Fruit fly (Drosophila melanogaster) whole organism, prepupa: ENCODE data around the gene CG7829.

Experiments
- Blimp-1 ChIP-seq: fragments of 200-800 bp; sonication (Bioruptor generic); optimal IDR thresholded peaks from 3 replicates; lab custom pipeline; 2017; ENCODE audit warnings: missing biosample characterization, missing genetic modification characterization, mild to moderate bottlenecking, moderate library complexity, missing genetic modification reagents
- CG10631 ChIP-seq: fragments of 200-800 bp; sonication (Bioruptor generic); optimal IDR thresholded peaks from 2 replicates; lab custom pipeline; 2016; ENCODE audit warnings: missing biosample characterization, missing genetic modification characterization
- CG11294 ChIP-seq: fragments of 200-800 bp; sonication (Bioruptor generic); IDR thresholded peaks from 2 replicates; pipeline ENCODE4 v1.3.6; 2022; ENCODE audit warnings: missing biosample characterization, missing genetic modification characterization
- CG11762 ChIP-seq: fragments of 200-800 bp; sonication (Bioruptor generic); optimal IDR thresholded peaks from 3 replicates; lab custom pipeline; 2016; ENCODE audit warnings: missing biosample characterization, missing genetic modification characterization; ENCODE audit not compliant: insufficient read depth
- CG11902 ChIP-seq: fragments of 200-800 bp; sonication (Bioruptor generic); optimal IDR thresholded peaks from 3 replicates; lab custom pipeline; 2016; ENCODE audit warnings: missing biosample characterization, missing genetic modification characterization
- CG16779 ChIP-seq: fragments of 200-800 bp; sonication (Bioruptor generic); optimal IDR thresholded peaks from 3 replicates; lab custom pipeline; 2017; ENCODE audit warnings: missing biosample characterization, mild to moderate bottlenecking, missing genetic modification characterization
- CG3032 ChIP-seq: fragments of 200-800 bp; optimal IDR thresholded peaks from 2 replicates; lab custom pipeline; 2019; ENCODE audit warnings: missing biosample characterization, mild to moderate bottlenecking, missing genetic modification characterization, moderate library complexity
- CG31627 ChIP-seq: fragments of 200-800 bp; sonication (Bioruptor generic); optimal IDR thresholded peaks from 3 replicates; lab custom pipeline; 2016; ENCODE audit warnings: missing biosample characterization, missing genetic modification characterization
- CG32006 ChIP-seq: fragments of 200-800 bp; sonication (Bioruptor generic); optimal IDR thresholded peaks from 3 replicates; lab custom pipeline; 2017; ENCODE audit warnings: missing biosample characterization, mild to moderate bottlenecking, missing genetic modification characterization
- CG34406 ChIP-seq: fragments of 200-800 bp; sonication (Bioruptor generic); optimal IDR thresholded peaks from 3 replicates; lab custom pipeline; 2016; ENCODE audit warnings: missing biosample characterization, missing genetic modification characterization
- CG3919 ChIP-seq: fragments of 200-800 bp; sonication (Bioruptor generic); optimal IDR thresholded peaks from 3 replicates; lab custom pipeline; 2016; ENCODE audit warnings: missing biosample characterization, missing genetic modification characterization
- CG4318 ChIP-seq: fragments of 200-800 bp; sonication (Bioruptor generic); optimal IDR thresholded peaks from 3 replicates; lab custom pipeline; 2017; ENCODE audit warnings: missing biosample characterization, mild to moderate bottlenecking, missing genetic modification characterization
- CG6163 ChIP-seq: fragments of 200-800 bp; sonication (Bioruptor generic); IDR thresholded peaks from 3 replicates; pipeline ENCODE4 v1.3.6; 2022; ENCODE audit warnings: missing biosample characterization, missing genetic modification characterization
- CG6854 ChIP-seq: fragments of 200-800 bp; sonication (Bioruptor generic); optimal IDR thresholded peaks from 2 replicates; lab custom pipeline; 2017; ENCODE audit warnings: missing biosample characterization, mild to moderate bottlenecking, missing genetic modification characterization
- CG7368 ChIP-seq: fragments of 200-800 bp; sonication (Bioruptor generic); optimal IDR thresholded peaks from 3 replicates; lab custom pipeline; 2016; ENCODE audit warnings: missing biosample characterization, missing genetic modification characterization
- CG8119 ChIP-seq: fragments of 200-800 bp; sonication (Bioruptor generic); IDR thresholded peaks from 3 replicates; pipeline ENCODE4 v1.3.6; 2022; ENCODE audit warnings: missing biosample characterization, missing genetic modification characterization
- CG8632 ChIP-seq: fragments of 200-800 bp; sonication (Bioruptor generic); optimal IDR thresholded peaks from 3 replicates; lab custom pipeline; 2016; ENCODE audit warnings: missing biosample characterization, missing genetic modification characterization
- CG9139 ChIP-seq: fragments of 200-800 bp; sonication (Bioruptor generic); optimal IDR thresholded peaks from 3 replicates; lab custom pipeline; 2017; ENCODE audit warnings: missing biosample characterization, mild to moderate bottlenecking, missing genetic modification characterization
- Eip75B ChIP-seq: fragments of 200-800 bp; sonication (Bioruptor generic); optimal IDR thresholded peaks from 3 replicates; lab custom pipeline; 2016; ENCODE audit warnings: missing biosample characterization, missing genetic modification characterization
- Eip78C ChIP-seq: fragments of 200-800 bp; sonication (Bioruptor generic); peaks from one replicate; lab custom pipeline; 2016; ENCODE audit warnings: missing biosample characterization, missing genetic modification characterization
- Eip93F ChIP-seq: fragments of 200-800 bp; sonication (Bioruptor generic); optimal IDR thresholded peaks from 2 replicates; lab custom pipeline; 2016; ENCODE audit warnings: missing biosample characterization, mild to moderate bottlenecking, missing genetic modification characterization
- Ets21C ChIP-seq: fragments of 200-800 bp; sonication (Bioruptor generic); optimal IDR thresholded peaks from 3 replicates; lab custom pipeline; 2016; ENCODE audit warnings: missing biosample characterization, missing genetic modification characterization
- Ets96B ChIP-seq: fragments of 200-800 bp; optimal IDR thresholded peaks from 2 replicates; lab custom pipeline; 2019; ENCODE audit warnings: missing biosample characterization, mild to moderate bottlenecking, missing genetic modification characterization, moderate library complexity
- Hr38 ChIP-seq: sonication (Bioruptor generic); optimal IDR thresholded peaks from 2 replicates; lab custom pipeline; 2016; ENCODE audit warnings: missing biosample characterization, missing genetic modification characterization
- Hr39 ChIP-seq: fragments of 200-800 bp; sonication (Bioruptor generic); optimal IDR thresholded peaks from 2 replicates; lab custom pipeline; 2016; ENCODE audit warnings: missing biosample characterization, missing genetic modification characterization
- Hr4 ChIP-seq: fragments of 200-800 bp; sonication (Bioruptor generic); optimal IDR thresholded peaks from 3 replicates; lab custom pipeline; 2016; ENCODE audit warnings: missing biosample characterization, missing genetic modification characterization
- OdsH ChIP-seq: fragments of 200-800 bp; sonication (Bioruptor generic); optimal IDR thresholded peaks from 3 replicates; lab custom pipeline; 2016; ENCODE audit warnings: missing biosample characterization, missing genetic modification characterization
- Smox ChIP-seq: fragments of 200-800 bp; sonication (Bioruptor generic); optimal IDR thresholded peaks from 3 replicates; lab custom pipeline; 2016; ENCODE audit warnings: missing biosample characterization, missing genetic modification characterization
- Sox102F ChIP-seq: fragments of 200-800 bp; sonication (Bioruptor generic); optimal IDR thresholded peaks from 2 replicates; lab custom pipeline; 2016; ENCODE audit warnings: missing biosample characterization, mild to moderate bottlenecking, missing genetic modification characterization
- Sox14 ChIP-seq: fragments of 200-800 bp; sonication (Bioruptor generic); optimal IDR thresholded peaks from 3 replicates; lab custom pipeline; 2016; ENCODE audit warnings: missing biosample characterization, missing genetic modification characterization
- Sox15 ChIP-seq: fragments of 200-800 bp; sonication (Bioruptor generic); optimal IDR thresholded peaks from 3 replicates; lab custom pipeline; 2016; ENCODE audit warnings: missing biosample characterization, missing genetic modification characterization
- achi ChIP-seq: fragments of 200-800 bp; sonication (Bioruptor generic); optimal IDR thresholded peaks from 3 replicates; lab custom pipeline; 2016; ENCODE audit warnings: missing biosample characterization, missing genetic modification characterization
- acj6 ChIP-seq: fragments of 200-800 bp; sonication (Bioruptor generic); optimal IDR thresholded peaks from 3 replicates; lab custom pipeline; 2016; ENCODE audit warnings: missing biosample characterization, missing genetic modification characterization
- dac ChIP-seq: fragments of 200-800 bp; sonication (Bioruptor generic); optimal IDR thresholded peaks from 2 replicates; lab custom pipeline; 2017; ENCODE audit warnings: missing biosample characterization, mild to moderate bottlenecking, missing genetic modification characterization
- dsx ChIP-seq: fragments of 200-800 bp; optimal IDR thresholded peaks from 3 replicates; lab custom pipeline; 2019; ENCODE audit warnings: missing biosample characterization, mild to moderate bottlenecking, missing genetic modification characterization, moderate library complexity; ENCODE audit not compliant: poor library complexity, severe bottlenecking
- eg ChIP-seq: fragments of 200-800 bp; sonication (Bioruptor generic); IDR thresholded peaks from 3 replicates; pipeline ENCODE4 v1.3.6; 2022; ENCODE audit warnings: missing biosample characterization, missing genetic modification characterization
- esn ChIP-seq: fragments of 200-800 bp; sonication (Bioruptor generic); optimal IDR thresholded peaks from 2 replicates; lab custom pipeline; 2016; ENCODE audit warnings: missing biosample characterization, mild to moderate bottlenecking, missing genetic modification characterization, moderate library complexity
- fd59A ChIP-seq: fragments of 200-800 bp; sonication (Bioruptor generic); optimal IDR thresholded peaks from 2 replicates; lab custom pipeline; 2017; ENCODE audit warnings: missing biosample characterization, mild to moderate bottlenecking, missing genetic modification characterization, missing genetic modification reagents
- fd85E ChIP-seq: fragments of 200-800 bp; sonication (Bioruptor generic); optimal IDR thresholded peaks from 3 replicates; lab custom pipeline; 2016; ENCODE audit warnings: missing biosample characterization, missing genetic modification characterization
- net ChIP-seq: fragments of 200-800 bp; sonication (Bioruptor generic); optimal IDR thresholded peaks from 3 replicates; lab custom pipeline; 2016; ENCODE audit warnings: missing biosample characterization, missing genetic modification characterization
- ss ChIP-seq, 2 experiments: fragments of 200-800 bp; sonication (Bioruptor generic); optimal IDR thresholded peaks; 2 replicates in 1 of 2; 3 replicates in 1 of 2; lab custom pipeline; 2017 to 2018; ENCODE audit warnings: mild to moderate bottlenecking in 2 of 2, missing biosample characterization in 2 of 2, missing genetic modification characterization in 2 of 2, moderate library complexity in 1 of 2
- svp ChIP-seq: fragments of 200-800 bp; sonication (Bioruptor generic); peaks from one replicate; lab custom pipeline; 2016; ENCODE audit warnings: missing biosample characterization, missing genetic modification characterization
- topi ChIP-seq: fragments of 200-800 bp; sonication (Bioruptor generic); optimal IDR thresholded peaks from 3 replicates; lab custom pipeline; 2016; ENCODE audit warnings: missing biosample characterization, missing genetic modification characterization
- vri ChIP-seq: fragments of 200-800 bp; sonication (Bioruptor generic); optimal IDR thresholded peaks from 3 replicates; lab custom pipeline; 2016; ENCODE audit warnings: missing biosample characterization, mild to moderate bottlenecking, missing genetic modification characterization

Gene CG7829

DNA sequence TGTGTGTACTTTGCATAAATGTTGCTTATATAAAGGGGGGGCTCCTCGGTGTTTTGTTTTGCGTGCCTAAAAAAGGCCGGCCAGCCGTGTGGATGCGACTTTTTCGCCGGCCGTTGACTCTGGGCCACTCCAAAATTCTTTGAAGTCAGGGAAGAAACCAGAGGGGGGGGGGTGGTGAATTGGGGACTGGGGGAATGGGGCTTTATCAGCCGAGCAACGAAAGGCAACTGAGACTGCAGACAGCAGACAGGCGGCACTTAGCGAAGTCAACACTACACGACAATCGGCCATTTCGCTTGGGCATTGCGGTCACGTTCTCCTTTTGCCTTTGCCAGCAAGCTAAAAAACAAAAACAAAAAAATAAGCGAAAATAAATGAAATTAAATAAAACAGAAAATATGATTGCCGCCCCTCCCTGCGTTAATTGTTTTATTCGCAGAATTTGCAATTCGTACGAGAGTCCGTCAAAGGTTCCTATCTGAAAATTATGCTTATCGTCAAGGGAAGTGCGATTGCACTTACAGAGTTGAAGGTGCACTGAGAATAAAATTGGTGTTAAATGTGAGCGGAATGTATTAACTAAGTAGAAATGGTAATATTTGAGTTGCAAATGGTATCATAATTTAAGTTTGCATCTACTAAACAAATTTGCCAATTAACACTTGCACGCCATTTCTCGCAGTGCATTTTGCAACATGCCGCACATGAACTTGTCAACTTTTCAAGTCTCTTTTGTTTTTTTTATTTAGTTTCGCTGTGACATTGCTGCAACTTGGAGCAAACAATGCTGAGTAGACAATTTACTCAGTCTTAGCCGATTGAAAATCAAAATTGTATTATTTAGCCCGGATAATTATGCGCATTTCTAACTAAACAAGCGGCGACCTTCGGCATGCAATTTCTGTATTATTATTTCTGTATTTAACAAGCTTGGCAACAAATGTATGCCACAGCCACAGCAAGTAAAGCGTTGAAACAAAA is 31.3 kb downstream of the CG7829 start (continued):
- TF ChIP-seq Sox15 (GFP tag; lab: Kevin White, UChicago): peak; percentile 20
- TF ChIP-seq eg: peak; percentile 69
- peak; percentile 82 for TF ChIP-seq CG11762
- peak; percentile 65 for TF ChIP-seq vri
- TF ChIP-seq CG31627 (GFP tag; lab: Kevin White, UChicago): peak; percentile 69
- peak; percentile 97 for TF ChIP-seq Eip78C (GFP tag; lab: Kevin White, UChicago)
- peak; percentile 65 for TF ChIP-seq Eip93F (GFP tag; lab: Kevin White, UChicago)
- TF ChIP-seq OdsH (GFP tag; lab: Kevin White, UChicago): peak; percentile 46
- peak; percentile 28 for TF ChIP-seq CG3032 (tag; lab: Kevin White, UChicago)
- no peak for TF ChIP-seq CG4318
- TF ChIP-seq achi (GFP tag; lab: Kevin White, UChicago): peak; percentile 77

DNA sequence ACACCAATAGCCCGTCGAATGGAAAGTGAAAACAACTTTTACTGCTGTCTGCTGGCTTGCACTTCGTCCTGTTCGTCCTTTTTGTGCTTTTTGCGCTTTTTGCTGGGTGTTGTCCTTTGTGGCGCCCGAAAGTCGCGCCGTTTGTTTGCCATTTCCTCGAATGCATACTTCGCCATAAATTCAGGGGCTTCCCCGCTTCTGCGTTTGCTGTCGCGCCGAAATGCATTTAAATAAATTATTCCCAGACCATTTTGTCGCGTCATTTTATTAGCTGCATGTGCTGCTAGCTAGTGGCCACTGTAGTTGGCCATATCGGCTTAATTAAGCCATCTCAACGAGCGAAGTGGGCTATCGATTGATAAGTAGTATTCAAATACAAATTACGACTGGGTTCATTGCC is 32.3 kb downstream of the CG7829 start:
- TF ChIP-seq CG8119 (GFP tag; lab: Robert Waterston, UW): no peak
- TF ChIP-seq Hr39: no peak
- no peak for TF ChIP-seq OdsH (GFP tag; lab: Kevin White, UChicago)
- no peak for TF ChIP-seq Sox102F
- no peak for TF ChIP-seq CG3919 (GFP tag; lab: Kevin White, UChicago)
- no peak for TF ChIP-seq vri
- TF ChIP-seq CG32006: no peak
- no peak for TF ChIP-seq CG6163 (GFP tag; lab: Robert Waterston, UW)
- TF ChIP-seq dsx (GFP tag; lab: Kevin White, UChicago): no peak
- no peak for TF ChIP-seq ss (GFP tag; optimal IDR thresholded peaks at IDR 0.05; lab: Kevin White, UChicago)
- no peak for TF ChIP-seq esn (GFP tag; lab: Kevin White, UChicago)
- no peak for TF ChIP-seq CG7368 (GFP tag; lab: Kevin White, UChicago)
- no peak for TF ChIP-seq fd85E (GFP tag; lab: Kevin White, UChicago)
- TF ChIP-seq CG11902: no peak

DNA sequence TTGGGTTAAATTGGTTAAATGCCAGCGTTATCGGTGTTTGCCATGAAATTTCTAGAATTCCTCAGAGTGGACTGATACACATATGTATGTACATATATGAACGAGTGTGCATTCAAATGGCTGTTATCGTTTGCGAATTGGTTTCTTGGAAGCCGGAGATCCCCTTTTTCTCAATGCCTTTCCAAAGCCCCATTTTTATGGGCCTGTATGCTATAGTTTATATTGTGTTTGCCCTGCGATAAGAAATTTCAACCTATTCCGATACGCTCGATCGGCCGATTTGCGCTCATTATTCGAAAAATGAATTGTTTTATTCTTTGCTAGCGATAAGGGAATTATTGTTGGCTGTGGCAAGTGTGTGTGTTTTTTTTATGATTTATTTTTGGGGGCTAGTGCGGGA is 34.4 kb downstream of the CG7829 start:
- TF ChIP-seq svp (GFP tag; lab: Kevin White, UChicago) (peak; percentile 53), Hr39 (no peak), Sox14 (GFP tag; lab: Kevin White, UChicago) (no peak)

DNA sequence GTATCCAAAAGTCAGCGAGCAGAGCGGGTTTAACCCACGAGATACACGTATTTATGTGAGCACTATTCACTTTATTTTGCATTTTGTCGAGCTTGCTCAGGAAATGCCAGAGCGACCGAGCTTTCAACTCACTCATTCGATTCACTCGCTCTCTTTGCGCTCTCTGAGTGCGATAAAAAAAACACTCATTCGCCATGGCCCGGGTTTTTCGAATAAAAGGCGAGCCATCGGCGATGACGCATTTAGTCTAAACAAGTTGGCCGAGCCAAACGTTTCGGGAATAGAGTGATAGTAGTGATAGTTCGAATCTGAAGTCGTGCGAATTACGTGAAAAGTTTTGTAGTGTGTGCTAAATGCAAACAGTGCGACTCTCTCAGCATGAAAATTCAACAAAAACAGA is 35.2 kb downstream of the CG7829 start:
- TF ChIP-seq CG16779 (tag; lab: Kevin White, UChicago) (peak; percentile 45), CG31627 (GFP tag; lab: Kevin White, UChicago) (no peak), acj6 (GFP tag; lab: Kevin White, UChicago) (no peak), CG6854 (GFP tag; lab: Kevin White, UChicago) (peak; percentile 79), dsx (GFP tag; lab: Kevin White, UChicago) (peak; percentile 54), Eip75B (GFP tag; lab: Kevin White, UChicago) (peak; percentile 28), Ets21C (GFP tag; lab: Kevin White, UChicago) (no peak), CG3919 (GFP tag; lab: Kevin White, UChicago) (peak; percentile 25), Smox (GFP tag; lab: Kevin White, UChicago) (no peak), CG9139 (GFP tag; lab: Kevin White, UChicago) (peak; percentile 63), topi (GFP tag; lab: Kevin White, UChicago) (peak; percentile 26), achi (GFP tag; lab: Kevin White, UChicago) (no peak), Eip93F (GFP tag; lab: Kevin White, UChicago) (peak; percentile 60), net (GFP tag; lab: Kevin White, UChicago) (peak; percentile 48), CG11294 (no peak), CG10631 (GFP tag; lab: Kevin White, UChicago) (no peak), Sox14 (GFP tag; lab: Kevin White, UChicago) (no peak), CG8632 (GFP tag; lab: Kevin White, UChicago) (no peak), Ets96B (peak; percentile 2), eg (peak; percentile 44; the same call in 1 of the 3 replicates), dac (GFP tag; lab: Kevin White, UChicago) (no peak), fd85E (GFP tag; lab: Kevin White, UChicago) (no peak), CG34406 (no peak), Hr38 (no peak), fd59A (GFP tag; lab: Kevin White, UChicago) (no peak), Hr4 (GFP tag; lab: Kevin White, UChicago) (no peak), Blimp-1 (no peak)
